Worm (Caenorhabditis elegans): Measurements from ENCODE around the gene drl-1.

- no peak for TF ChIP-seq skn-1 (tag; optimal IDR thresholded peaks at IDR 0.05)
- no peak for TF ChIP-seq nhr-10 (tag; optimal IDR thresholded peaks at IDR 0.05)
- no peak for TF ChIP-seq nhr-76 (tag; optimal IDR thresholded peaks at IDR 0.05)
- no peak for TF ChIP-seq nhr-237 (tag; optimal IDR thresholded peaks at IDR 0.05)
- TF ChIP-seq unc-130 (GFP tag; optimal IDR thresholded peaks at IDR 0.05): no peak
- TF ChIP-seq saeg-2 (GFP tag; IDR thresholded peaks at IDR 0.05): no peak
- TF ChIP-seq nhr-6 (tag; optimal IDR thresholded peaks at IDR 0.05): no peak
- TF ChIP-seq mes-2 (tag; optimal IDR thresholded peaks at IDR 0.05; ENCODE audit: poor library complexity, severe bottlenecking): no peak
- TF ChIP-seq lsy-2 (tag; optimal IDR thresholded peaks at IDR 0.05): peak in 1 of 2 experiments; percentile 9
- TF ChIP-seq aly-2 (tag; optimal IDR thresholded peaks at IDR 0.05): no peak
Observed at ce11 chrIV:296849-297248, 28.0 kb upstream of the drl-1 start.
